Worm (Caenorhabditis elegans): ENCODE results near the gene tbc-20.

The tbc-20 gene

DNA sequence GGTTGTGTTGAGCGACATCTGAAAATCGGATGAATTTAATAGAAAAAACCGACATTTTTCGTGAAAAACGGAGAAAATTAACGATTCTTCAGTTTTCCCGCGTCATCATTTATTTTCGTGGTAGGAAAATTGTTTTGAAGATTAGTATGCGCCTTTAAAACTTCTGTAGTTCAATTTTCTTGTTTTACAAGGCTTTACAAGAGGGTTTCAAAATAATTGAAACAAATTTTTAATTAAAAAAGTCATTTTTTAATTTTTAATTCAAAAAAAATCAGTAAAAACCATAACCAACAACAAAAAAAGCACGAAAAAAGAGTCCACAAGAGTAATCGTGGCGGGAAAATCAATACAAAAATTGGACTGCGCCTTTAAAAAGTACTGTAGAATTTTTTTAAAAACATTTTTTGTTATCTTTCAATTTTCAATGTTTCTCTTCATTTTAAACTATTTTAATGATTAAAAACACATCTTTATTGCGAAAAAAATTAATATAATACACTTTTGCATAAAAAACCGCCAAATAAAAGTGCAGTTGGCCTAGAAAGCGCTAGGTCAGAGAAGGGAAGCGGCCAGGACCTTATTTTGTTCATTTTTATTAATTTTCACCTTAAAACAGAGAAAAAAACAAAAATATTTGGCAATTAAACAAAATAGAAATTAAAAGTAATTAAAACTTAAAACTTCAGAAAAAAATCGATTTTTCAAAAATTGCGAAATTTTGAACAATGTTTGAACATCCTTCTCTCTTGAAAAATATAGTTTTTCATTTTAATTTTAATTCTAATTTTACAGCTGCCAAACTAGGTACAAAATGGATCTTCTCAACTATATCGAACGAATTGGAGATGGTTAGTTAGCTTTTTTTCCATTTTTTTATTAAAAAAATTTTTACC, 44.2 kb upstream of the tbc-20 start, which contains the start of the genes tac-1 and Y54E2A.4:
TSS of gene tac-1 (minus strand) at position 20 of the 893 bp plus-strand sequence.
TSS of gene Y54E2A.4 (plus strand) at position 765 of the 893 bp plus-strand sequence.
- no peak for TF ChIP-seq ztf-4 (tag; optimal IDR thresholded peaks at IDR 0.05)
- TF ChIP-seq nfya-1 (tag; optimal IDR thresholded peaks at IDR 0.05; ENCODE audit: insufficient read depth): no peak
- peak; percentile 12 for TF ChIP-seq lin-15B (tag; optimal IDR thresholded peaks at IDR 0.05)
- TF ChIP-seq pha-4 (tag; optimal IDR thresholded peaks at IDR 0.05): peak; percentile 36
- TF ChIP-seq egl-5 (tag; optimal IDR thresholded peaks at IDR 0.05): no peak
- TF ChIP-seq ama-1 (optimal IDR thresholded peaks at IDR 0.05): no peak
- no peak for TF ChIP-seq ceh-28 (tag; optimal IDR thresholded peaks at IDR 0.05)
- TF ChIP-seq snpc-4 (tag; optimal IDR thresholded peaks at IDR 0.05): no peak
- no peak for TF ChIP-seq jun-1 (tag; optimal IDR thresholded peaks at IDR 0.05)
- no peak for TF ChIP-seq zag-1 (tag; optimal IDR thresholded peaks at IDR 0.05)
- TF ChIP-seq daf-12 (tag; optimal IDR thresholded peaks at IDR 0.05): no peak
- no peak for TF ChIP-seq fos-1 (tag; optimal IDR thresholded peaks at IDR 0.05)
- no peak for TF ChIP-seq aly-2 (tag; optimal IDR thresholded peaks at IDR 0.05)
- no peak for TF ChIP-seq nhr-25 (tag; optimal IDR thresholded peaks at IDR 0.05)
- TF ChIP-seq fkh-10 (GFP tag; optimal IDR thresholded peaks at IDR 0.05): no peak
- no peak for TF ChIP-seq pqm-1 (tag; optimal IDR thresholded peaks at IDR 0.05)
- TF ChIP-seq elt-3 (tag; optimal IDR thresholded peaks at IDR 0.05): no peak

- no peak for TF ChIP-seq eor-1 (tag; optimal IDR thresholded peaks at IDR 0.05)
- no peak for TF ChIP-seq nfya-1 (tag; optimal IDR thresholded peaks at IDR 0.05; ENCODE audit: insufficient read depth)
- no peak for TF ChIP-seq nhr-237 (tag; optimal IDR thresholded peaks at IDR 0.05)
- no peak for TF ChIP-seq ceh-9 (tag; optimal IDR thresholded peaks at IDR 0.05)
- TF ChIP-seq snpc-4 (tag; optimal IDR thresholded peaks at IDR 0.05): no peak
- no peak for TF ChIP-seq elt-1 (tag; optimal IDR thresholded peaks at IDR 0.05)
- no peak for TF ChIP-seq tbx-2 (tag; optimal IDR thresholded peaks at IDR 0.05)
- no peak for TF ChIP-seq fos-1 (tag; optimal IDR thresholded peaks at IDR 0.05)
- no peak for TF ChIP-seq ZK546.5 (tag; optimal IDR thresholded peaks at IDR 0.05)
- no peak for TF ChIP-seq lin-39 (tag; optimal IDR thresholded peaks at IDR 0.05)
- no peak for TF ChIP-seq lsy-12 (tag; optimal IDR thresholded peaks at IDR 0.05)
- no peak for TF ChIP-seq nhr-23 (tag; optimal IDR thresholded peaks at IDR 0.05)
- TF ChIP-seq nhr-43 (tag; optimal IDR thresholded peaks at IDR 0.05; ENCODE audit: poor library complexity, severe bottlenecking): no peak
- TF ChIP-seq zag-1 (tag; optimal IDR thresholded peaks at IDR 0.05): no peak
- TF ChIP-seq elt-3 (tag; optimal IDR thresholded peaks at IDR 0.05): no peak
- no peak for TF ChIP-seq nhr-67 (tag; optimal IDR thresholded peaks at IDR 0.05)
- no peak for TF ChIP-seq mdl-1 (tag; optimal IDR thresholded peaks at IDR 0.05)
Observed at ce11 chrII:14757711-14758110, 40.6 kb upstream of the tbc-20 start, which contains the start of gene Y54E2A.5. Gene Y54E2A.5, minus strand, starts transcription at chrII:14757811.

DNA sequence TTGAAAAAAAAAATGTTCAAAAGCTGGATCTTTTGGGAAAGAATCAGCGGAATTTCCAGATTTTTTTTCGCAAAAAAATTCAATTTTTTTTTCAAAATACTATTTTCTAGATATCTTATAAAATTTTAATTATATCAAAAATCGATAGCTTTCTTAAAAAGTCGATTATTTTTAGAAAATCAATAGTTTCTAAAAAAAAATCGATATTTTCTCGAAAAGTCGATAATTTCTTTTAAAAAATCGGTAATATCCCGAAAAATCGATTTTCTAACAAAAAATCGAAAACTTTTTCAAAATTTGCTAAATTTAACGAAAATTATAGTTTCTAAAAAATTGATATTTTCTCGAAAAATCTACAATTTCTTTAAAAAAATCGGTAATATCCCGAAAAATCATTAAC, 29.5 kb upstream of the tbc-20 start:
- TF ChIP-seq egl-27 (tag; optimal IDR thresholded peaks at IDR 0.05) (no peak), unc-39 (tag; optimal IDR thresholded peaks at IDR 0.05) (no peak), aly-2 (tag; optimal IDR thresholded peaks at IDR 0.05) (no peak), ceh-28 (tag; optimal IDR thresholded peaks at IDR 0.05) (peak; percentile 78)

DNA sequence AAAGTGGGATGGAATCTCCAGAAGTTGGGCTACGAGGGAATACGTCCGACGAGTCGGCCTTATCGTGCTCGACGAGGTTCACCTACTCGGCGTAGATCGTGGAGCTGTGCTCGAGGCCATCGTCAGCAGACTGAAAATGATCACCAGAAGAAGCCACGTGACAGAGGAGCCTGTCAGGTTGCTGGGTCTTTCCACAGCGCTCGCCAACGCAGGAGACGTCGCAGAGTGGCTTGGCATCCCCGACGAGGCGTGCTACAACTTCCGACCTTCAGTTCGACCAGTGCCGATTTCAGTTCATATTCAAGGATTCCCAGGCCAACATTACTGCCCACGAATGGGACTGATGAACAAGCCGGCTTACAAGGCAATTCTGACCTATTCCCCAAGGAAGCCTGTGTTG, 27.2 kb upstream of the tbc-20 start:
- no peak for TF ChIP-seq nhr-43 (tag; optimal IDR thresholded peaks at IDR 0.05; ENCODE audit: poor library complexity, severe bottlenecking)
- no peak for TF ChIP-seq snpc-4 (tag; optimal IDR thresholded peaks at IDR 0.05)
- TF ChIP-seq lsy-12 (tag; optimal IDR thresholded peaks at IDR 0.05): no peak
- no peak for TF ChIP-seq R02D3.7 (tag; optimal IDR thresholded peaks at IDR 0.05)
- no peak for TF ChIP-seq eor-1 (tag; optimal IDR thresholded peaks at IDR 0.05)
- TF ChIP-seq ceh-9 (tag; optimal IDR thresholded peaks at IDR 0.05): no peak

DNA sequence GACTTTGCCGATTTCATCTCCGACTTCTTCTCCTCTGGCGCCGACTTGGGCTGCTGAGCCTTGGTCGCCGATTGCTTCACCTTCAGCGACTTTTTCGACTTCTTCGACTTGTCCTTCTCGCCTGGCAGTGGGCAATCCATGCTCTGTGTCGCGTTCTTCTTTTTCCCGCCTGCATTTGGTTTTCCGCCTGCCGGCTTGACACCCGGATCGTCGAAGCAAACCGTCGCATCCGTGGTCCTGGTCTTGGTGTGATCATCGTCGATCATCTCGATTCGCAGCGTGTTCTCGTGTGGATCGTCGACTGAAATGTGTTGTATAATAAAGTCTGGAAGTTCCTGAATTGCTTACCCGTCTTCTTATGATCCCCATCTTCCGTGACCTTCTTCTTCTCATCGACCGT, 26.2 kb upstream of the tbc-20 start:
- TF ChIP-seq mdl-1 (tag; optimal IDR thresholded peaks at IDR 0.05): no peak
- no peak for TF ChIP-seq nhr-23 (tag; optimal IDR thresholded peaks at IDR 0.05)
- TF ChIP-seq lin-39 (tag; optimal IDR thresholded peaks at IDR 0.05): no peak
- TF ChIP-seq R02D3.7 (tag; optimal IDR thresholded peaks at IDR 0.05): no peak
- no peak for TF ChIP-seq hmg-11 (tag; optimal IDR thresholded peaks at IDR 0.05)

All from whole organism, L3 larva.